Fruit fly (Drosophila melanogaster) whole organism, embryonic: ENCODE measurements around the gene Sfp78E.
A peak's percentile ranks its signal among the peaks of the same experiment; 100 is the strongest.

Source experiments
- ATbp ChIP-seq: fragments of 200-800 bp; sonication (Bioruptor generic); optimal IDR thresholded peaks from 2 replicates; lab custom pipeline; 2017; ENCODE audit warnings: missing biosample characterization, mild to moderate bottlenecking, missing genetic modification characterization, missing genetic modification reagents
- Adf1 ChIP-seq: fragments of 200-800 bp; sonication (Bioruptor generic); IDR thresholded peaks from 2 replicates; pipeline ENCODE4 v1.3.6; 2022; ENCODE audit warnings: missing biosample characterization, missing genetic modification characterization
- Antp ChIP-seq: fragments of 200-800 bp; sonication (Bioruptor generic); optimal IDR thresholded peaks from 3 replicates; lab custom pipeline; 2016; ENCODE audit warnings: missing biosample characterization, missing genetic modification characterization
- Atf6 ChIP-seq: fragments of 200-800 bp; sonication (Bioruptor generic); IDR thresholded peaks from 2 replicates; pipeline ENCODE4 v1.3.6; 2022; ENCODE audit warnings: missing biosample characterization, missing genetic modification characterization
- CG1024 ChIP-seq: fragments of 200-800 bp; sonication (Bioruptor generic); IDR thresholded peaks from 2 replicates; pipeline ENCODE4 v1.3.6; 2022; ENCODE audit warnings: missing biosample characterization, missing genetic modification characterization
- CG11085 ChIP-seq: fragments of 200-800 bp; sonication (Bioruptor generic); IDR thresholded peaks from 2 replicates; pipeline ENCODE4 v1.3.6; 2022; ENCODE audit warnings: missing biosample characterization, missing genetic modification characterization
- CG11398 ChIP-seq: fragments of 200-800 bp; sonication (Bioruptor generic); optimal IDR thresholded peaks from 2 replicates; lab custom pipeline; 2016; ENCODE audit warnings: missing biosample characterization, missing genetic modification characterization
- CG12071 ChIP-seq: fragments of 200-800 bp; sonication (Bioruptor generic); optimal IDR thresholded peaks from 3 replicates; lab custom pipeline; 2018; ENCODE audit warnings: missing biosample characterization, mild to moderate bottlenecking, missing genetic modification characterization
- CG12155 ChIP-seq: fragments of 200-800 bp; sonication (Bioruptor generic); optimal IDR thresholded peaks from 3 replicates; lab custom pipeline; 2016; ENCODE audit warnings: missing biosample characterization, missing genetic modification characterization
- CG12769 ChIP-seq: fragments of 200-800 bp; sonication (Bioruptor generic); optimal IDR thresholded peaks from 2 replicates; lab custom pipeline; 2019; ENCODE audit warnings: missing biosample characterization, mild to moderate bottlenecking, missing genetic modification characterization, moderate library complexity
- CG12942 ChIP-seq: fragments of 200-800 bp; sonication (Bioruptor generic); optimal IDR thresholded peaks from 3 replicates; lab custom pipeline; 2016; ENCODE audit warnings: missing biosample characterization, missing genetic modification characterization
- CG13287 ChIP-seq: fragments of 200-800 bp; sonication (Bioruptor generic); IDR thresholded peaks from 2 replicates; pipeline ENCODE4 v1.3.6; 2022; ENCODE audit warnings: missing biosample characterization, missing genetic modification characterization; ENCODE audit not compliant: partially characterized antibody
- CG14965 ChIP-seq: fragments of 200-800 bp; sonication (Bioruptor generic); optimal IDR thresholded peaks from 2 replicates; lab custom pipeline; 2016; ENCODE audit warnings: missing biosample characterization, missing genetic modification characterization, borderline replicate concordance
- CG15073 ChIP-seq: fragments of 200-800 bp; sonication (Bioruptor generic); optimal IDR thresholded peaks from 2 replicates; lab custom pipeline; 2016; ENCODE audit warnings: missing biosample characterization, missing genetic modification characterization
- CG17385 ChIP-seq: fragments of 200-800 bp; sonication (Bioruptor generic); optimal IDR thresholded peaks from 3 replicates; lab custom pipeline; 2018; ENCODE audit warnings: missing biosample characterization, mild to moderate bottlenecking, missing genetic modification characterization
- CG17829 ChIP-seq: fragments of 200-800 bp; optimal IDR thresholded peaks from 2 replicates; lab custom pipeline; 2019; ENCODE audit warnings: missing biosample characterization, mild to moderate bottlenecking, missing genetic modification characterization, moderate library complexity
- CG2889 ChIP-seq: fragments of 200-800 bp; sonication (Bioruptor generic); IDR thresholded peaks from 3 replicates; pipeline ENCODE4 v1.3.6; 2022; ENCODE audit warnings: missing biosample characterization, missing genetic modification characterization
- CG4854 ChIP-seq: fragments of 200-800 bp; sonication (Bioruptor generic); optimal IDR thresholded peaks from 2 replicates; lab custom pipeline; 2016; ENCODE audit warnings: missing biosample characterization, missing genetic modification characterization, inconsistent platforms
- CG7786 ChIP-seq: fragments of 200-800 bp; sonication (Bioruptor generic); optimal IDR thresholded peaks from 2 replicates; lab custom pipeline; 2016; ENCODE audit warnings: missing biosample characterization, missing genetic modification characterization
- CG9437 ChIP-seq: fragments of 200-800 bp; sonication (Bioruptor generic); optimal IDR thresholded peaks from 2 replicates; lab custom pipeline; 2018; ENCODE audit warnings: missing biosample characterization, mild to moderate bottlenecking, missing genetic modification characterization
- CG9727 ChIP-seq: fragments of 200-800 bp; sonication (Bioruptor generic); optimal IDR thresholded peaks from 3 replicates; lab custom pipeline; 2017; ENCODE audit warnings: missing biosample characterization, mild to moderate bottlenecking, missing genetic modification characterization
- CHES-1-like ChIP-seq: fragments of 200-800 bp; sonication (Bioruptor generic); optimal IDR thresholded peaks from 2 replicates; lab custom pipeline; 2016; ENCODE audit warnings: missing biosample characterization, missing genetic modification characterization
- Chrac-16 ChIP-seq: fragments of 200-800 bp; sonication (Bioruptor generic); optimal IDR thresholded peaks from 3 replicates; lab custom pipeline; 2016; ENCODE audit warnings: missing biosample characterization, missing genetic modification characterization
- Deaf1 ChIP-seq: fragments of 200-800 bp; optimal IDR thresholded peaks from 3 replicates; lab custom pipeline; 2019; ENCODE audit warnings: missing biosample characterization, mild to moderate bottlenecking, missing genetic modification characterization, moderate library complexity
- Hr51 ChIP-seq, 2 experiments: fragments of 200-800 bp; sonication (Bioruptor generic); optimal IDR thresholded peaks; 2 replicates in 1 of 2; 3 replicates in 1 of 2; lab custom pipeline; 2016 to 2018; ENCODE audit warnings: missing biosample characterization in 2 of 2, missing genetic modification characterization in 2 of 2, mild to moderate bottlenecking in 1 of 2, moderate library complexity in 1 of 2
- Hsf ChIP-seq: fragments of 200-800 bp; sonication (Bioruptor generic); optimal IDR thresholded peaks from 3 replicates; lab custom pipeline; 2016; ENCODE audit warnings: missing biosample characterization, missing genetic modification characterization
- NK7.1 ChIP-seq: fragments of 200-800 bp; sonication (Bioruptor generic); optimal IDR thresholded peaks from 3 replicates; lab custom pipeline; 2016; ENCODE audit warnings: missing biosample characterization, missing genetic modification characterization
- Sox102F ChIP-seq: fragments of 200-800 bp; sonication (Bioruptor generic); optimal IDR thresholded peaks from 2 replicates; lab custom pipeline; 2018; ENCODE audit warnings: missing biosample characterization, mild to moderate bottlenecking, missing genetic modification characterization, moderate library complexity
- Tbp ChIP-seq: fragments of >200 bp; optimal IDR thresholded peaks from 2 replicates; lab custom pipeline; 2018; ENCODE audit warnings: missing biosample characterization, missing genetic modification characterization
- Trl ChIP-seq, 3 experiments: fragments of >200 bp in 2 of 3; fragments of 200-800 bp in 1 of 3; sonication (Bioruptor generic) in 1 of 3; optimal IDR thresholded peaks; 2 replicates in 1 of 3; 3 replicates in 2 of 3; lab custom pipeline; 2016 to 2017; ENCODE audit warnings: missing biosample characterization in 1 of 3, missing genetic modification characterization in 1 of 3
- bsh ChIP-seq, 2 experiments: fragments of 200-800 bp; sonication (Bioruptor generic); optimal IDR thresholded peaks; 2 replicates each; lab custom pipeline; 2017 to 2018; ENCODE audit warnings: mild to moderate bottlenecking in 2 of 2, missing biosample characterization in 2 of 2, missing genetic modification characterization in 2 of 2, moderate library complexity in 1 of 2
- ci ChIP-seq: fragments of 200-800 bp; sonication (Bioruptor generic); IDR thresholded peaks from 3 replicates; pipeline ENCODE4 v1.3.6; 2022; ENCODE audit warnings: missing biosample characterization, missing genetic modification characterization
- fd3F ChIP-seq: fragments of 200-800 bp; sonication (Bioruptor generic); optimal IDR thresholded peaks from 2 replicates; lab custom pipeline; 2018; ENCODE audit warnings: missing biosample characterization, mild to moderate bottlenecking, missing genetic modification characterization, moderate library complexity
- hth ChIP-seq: fragments of >200 bp; optimal IDR thresholded peaks from 2 replicates; lab custom pipeline; 2017; ENCODE audit warnings: inconsistent platforms
- insv ChIP-seq, 2 experiments: fragments of 200-800 bp; sonication (Bioruptor generic); optimal IDR thresholded peaks; 3 replicates each; lab custom pipeline; 2016 to 2018; ENCODE audit warnings: missing biosample characterization in 2 of 2, missing genetic modification characterization in 2 of 2
- pan ChIP-seq, 4 experiments: fragments of >200 bp in 3 of 4; fragments of 200-800 bp in 1 of 4; sonication (Bioruptor generic) in 1 of 4; optimal IDR thresholded peaks in 3 of 4; IDR thresholded peaks in 1 of 4; 2 replicates each; pipeline versions ENCODE4 v1.3.6 to Lab custom; 2017 to 2022; ENCODE audit warnings: missing biosample characterization in 2 of 4, missing genetic modification characterization in 2 of 4, mixed read lengths in 1 of 4
- psq ChIP-seq: fragments of 200-800 bp; sonication (Bioruptor generic); optimal IDR thresholded peaks from 2 replicates; lab custom pipeline; 2017; ENCODE audit warnings: missing biosample characterization, missing genetic modification characterization
- salm ChIP-seq: fragments of 200-800 bp; sonication (Bioruptor generic); optimal IDR thresholded peaks from 2 replicates; lab custom pipeline; 2018; ENCODE audit warnings: missing biosample characterization, mild to moderate bottlenecking, missing genetic modification characterization
- sc ChIP-seq, 3 experiments: fragments of >200 bp in 2 of 3; fragments of 200-800 bp in 1 of 3; sonication (Bioruptor generic) in 1 of 3; optimal IDR thresholded peaks; 2 replicates in 2 of 3; 3 replicates in 1 of 3; lab custom pipeline; 2017; ENCODE audit warnings: mild to moderate bottlenecking in 1 of 3, missing biosample characterization in 1 of 3, missing genetic modification characterization in 1 of 3, missing genetic modification reagents in 1 of 3
- so ChIP-seq: fragments of 200-800 bp; sonication (Bioruptor generic); IDR thresholded peaks from 3 replicates; pipeline ENCODE4 v1.3.6; 2022; ENCODE audit warnings: missing biosample characterization, missing genetic modification characterization
- tna ChIP-seq: fragments of 200-800 bp; sonication (Bioruptor generic); IDR thresholded peaks from 2 replicates; pipeline ENCODE4 v1.3.6; 2022; ENCODE audit warnings: missing biosample characterization, missing genetic modification characterization; ENCODE audit not compliant: partially characterized antibody
- vvl ChIP-seq: fragments of 200-800 bp; sonication (Bioruptor generic); IDR thresholded peaks from 2 replicates; pipeline ENCODE4 v1.3.6; 2022; ENCODE audit warnings: missing biosample characterization, missing genetic modification characterization

The Sfp78E gene

dm6 chr3L:21652768-21653167 is 31.1 kb downstream of the Sfp78E start (continued):
- TF ChIP-seq CG17829: peak; percentile 83
- no peak for TF ChIP-seq so (GFP tag; lab: Robert Waterston, UW)
- no peak for TF ChIP-seq sc (optimal IDR thresholded peaks at IDR 0.05; lab: Kevin White, UChicago)
- peak; percentile 33 for TF ChIP-seq sc (GFP tag; optimal IDR thresholded peaks at IDR 0.05; lab: Kevin White, UChicago)
- TF ChIP-seq CG4854 (GFP tag; lab: Kevin White, UChicago): peak; percentile 53
- TF ChIP-seq Sox102F (GFP tag; lab: Kevin White, UChicago): peak; percentile 81
- TF ChIP-seq Trl (optimal IDR thresholded peaks at IDR 0.05; lab: Kevin White, UChicago): no peak
- peak; percentile 80 for TF ChIP-seq Trl (GFP tag; optimal IDR thresholded peaks at IDR 0.05; lab: Kevin White, UChicago)
- peak; percentile 74 for TF ChIP-seq vvl (GFP tag; lab: Robert Waterston, UW)
- TF ChIP-seq ci (GFP tag; lab: Robert Waterston, UW): peak; percentile 79
- no peak for TF ChIP-seq CG9437
- TF ChIP-seq psq (GFP tag; lab: Kevin White, UChicago): peak; percentile 22
- peak; percentile 21 for TF ChIP-seq Deaf1 (tag; lab: Kevin White, UChicago)
- TF ChIP-seq CG11085 (GFP tag; lab: Robert Waterston, UW): peak; percentile 78
- peak; percentile 75 for TF ChIP-seq CG14965 (GFP tag; lab: Kevin White, UChicago)
- TF ChIP-seq CG13287 (GFP tag; lab: Robert Waterston, UW): peak; percentile 27; the same call in 1 of the 2 replicates
- no peak for TF ChIP-seq Tbp (GFP tag; lab: Kevin White, UChicago)
- peak; percentile 20 for TF ChIP-seq CG9727
- TF ChIP-seq Hsf (GFP tag; lab: Kevin White, UChicago): peak; percentile 82
- peak; percentile 39 for TF ChIP-seq CG7786 (GFP tag; lab: Kevin White, UChicago)
- peak; percentile 47 for TF ChIP-seq CG15073 (GFP tag; lab: Kevin White, UChicago)
- TF ChIP-seq ATbp (GFP tag; lab: Kevin White, UChicago): peak; percentile 30
- TF ChIP-seq hth (lab: Kevin White, UChicago): no peak
- peak; percentile 56 for TF ChIP-seq CG12769 (tag; lab: Kevin White, UChicago)
- 0 out of 2 replicates have a peak, but pooled peaks have one; percentile 24 for TF ChIP-seq CG1024
- peak; percentile 87 for TF ChIP-seq Chrac-16
- TF ChIP-seq CG12071: no peak
- TF ChIP-seq CG2889 (GFP tag; lab: Robert Waterston, UW): no peak
- TF ChIP-seq CG12942 (GFP tag; lab: Kevin White, UChicago): peak; percentile 58
- peak in 1 of 2 experiments; percentile 63 for TF ChIP-seq Hr51 (GFP tag; optimal IDR thresholded peaks at IDR 0.05; lab: Kevin White, UChicago)
- TF ChIP-seq Antp (GFP tag; lab: Kevin White, UChicago): peak; percentile 75
- TF ChIP-seq CG11398 (GFP tag; lab: Kevin White, UChicago): no peak
- peak; percentile 52 for TF ChIP-seq fd3F (GFP tag; lab: Kevin White, UChicago)
- TF ChIP-seq pan (optimal IDR thresholded peaks at IDR 0.05; lab: Kevin White, UChicago): no peak
- TF ChIP-seq pan (GFP tag; optimal IDR thresholded peaks at IDR 0.05 in 1 of 2, IDR thresholded peaks at IDR 0.05 in 1 of 2): peak in 1 of 2 experiments; percentile 68
- peak in 1 of 2 experiments; percentile 69 for TF ChIP-seq bsh (GFP tag; optimal IDR thresholded peaks at IDR 0.05; lab: Kevin White, UChicago)
- TF ChIP-seq NK7.1 (GFP tag; lab: Kevin White, UChicago): peak; percentile 34
- TF ChIP-seq CG17385 (GFP tag; lab: Kevin White, UChicago): peak; percentile 15
- peak in 1 of 2 experiments; percentile 84 for TF ChIP-seq insv (GFP tag; optimal IDR thresholded peaks at IDR 0.05; lab: Kevin White, UChicago)
- TF ChIP-seq CG12155 (GFP tag; lab: Kevin White, UChicago): peak; percentile 60
- TF ChIP-seq Adf1 (GFP tag; lab: Robert Waterston, UW): no peak
- no peak for TF ChIP-seq Atf6 (GFP tag; lab: Robert Waterston, UW)
- TF ChIP-seq salm (tag; lab: Kevin White, UChicago): no peak
- TF ChIP-seq CHES-1-like (GFP tag; lab: Kevin White, UChicago): peak; percentile 43
- no peak for TF ChIP-seq tna (GFP tag; lab: Robert Waterston, UW)
